Fruit fly (Drosophila melanogaster) whole organism, embryonic: Measurements from ENCODE around the gene Ir40a.

Source experiments
- Antp ChIP-seq: fragments of 200-800 bp; sonication (Bioruptor generic); optimal IDR thresholded peaks from 3 replicates; lab custom pipeline; 2016; ENCODE audit warnings: missing biosample characterization, missing genetic modification characterization
- B-H1 ChIP-seq: fragments of 200-800 bp; sonication (Bioruptor generic); IDR thresholded peaks from 3 replicates; pipeline ENCODE4 v1.3.6; 2022; ENCODE audit warnings: missing biosample characterization, missing genetic modification characterization
- CG10462 ChIP-seq: fragments of 200-800 bp; sonication (Bioruptor generic); optimal IDR thresholded peaks from 2 replicates; lab custom pipeline; 2016; ENCODE audit warnings: missing biosample characterization, missing genetic modification characterization
- CG12104 ChIP-seq: fragments of 200-800 bp; sonication (Bioruptor generic); optimal IDR thresholded peaks from 3 replicates; lab custom pipeline; 2016; ENCODE audit warnings: missing biosample characterization, missing genetic modification characterization
- CG12769 ChIP-seq: fragments of 200-800 bp; sonication (Bioruptor generic); optimal IDR thresholded peaks from 2 replicates; lab custom pipeline; 2019; ENCODE audit warnings: missing biosample characterization, mild to moderate bottlenecking, missing genetic modification characterization, moderate library complexity
- CG18262 ChIP-seq: fragments of 200-800 bp; optimal IDR thresholded peaks from 3 replicates; lab custom pipeline; 2019; ENCODE audit warnings: missing biosample characterization, mild to moderate bottlenecking, missing genetic modification characterization, moderate library complexity
- CG2199 ChIP-seq: fragments of 200-800 bp; sonication (Bioruptor generic); IDR thresholded peaks from 3 replicates; pipeline ENCODE4 v1.3.6; 2022; ENCODE audit warnings: missing biosample characterization, missing genetic modification characterization
- CG2712 ChIP-seq: fragments of 200-800 bp; optimal IDR thresholded peaks from 3 replicates; lab custom pipeline; 2019; ENCODE audit warnings: missing biosample characterization, mild to moderate bottlenecking, missing genetic modification characterization, moderate library complexity
- CG34376 ChIP-seq: fragments of 200-800 bp; sonication (Bioruptor generic); optimal IDR thresholded peaks from 2 replicates; lab custom pipeline; 2018; ENCODE audit warnings: missing biosample characterization, mild to moderate bottlenecking, missing genetic modification characterization
- CG5245 ChIP-seq: fragments of 200-800 bp; sonication (Bioruptor generic); optimal IDR thresholded peaks from 3 replicates; lab custom pipeline; 2016; ENCODE audit warnings: missing biosample characterization, missing genetic modification characterization
- CG6683 ChIP-seq: fragments of 200-800 bp; sonication (Bioruptor generic); optimal IDR thresholded peaks from 2 replicates; lab custom pipeline; 2017; ENCODE audit warnings: missing biosample characterization, mild to moderate bottlenecking, missing genetic modification characterization, missing genetic modification reagents
- CG8388 ChIP-seq: fragments of 200-800 bp; sonication (Bioruptor generic); optimal IDR thresholded peaks from 2 replicates; lab custom pipeline; 2019; ENCODE audit warnings: missing biosample characterization, mild to moderate bottlenecking, missing genetic modification characterization, moderate library complexity
- D19A ChIP-seq: fragments of 200-800 bp; optimal IDR thresholded peaks from 3 replicates; lab custom pipeline; 2019; ENCODE audit warnings: missing biosample characterization, mild to moderate bottlenecking, missing genetic modification characterization, moderate library complexity
- D19B ChIP-seq: fragments of 200-800 bp; sonication (Bioruptor generic); optimal IDR thresholded peaks from 2 replicates; lab custom pipeline; 2017; ENCODE audit warnings: missing biosample characterization, mild to moderate bottlenecking, missing genetic modification characterization
- Deaf1 ChIP-seq: fragments of 200-800 bp; optimal IDR thresholded peaks from 3 replicates; lab custom pipeline; 2019; ENCODE audit warnings: missing biosample characterization, mild to moderate bottlenecking, missing genetic modification characterization, moderate library complexity
- Doc2 ChIP-seq: fragments of 200-800 bp; sonication (Bioruptor generic); IDR thresholded peaks from 2 replicates; pipeline ENCODE4 v1.3.6; 2022; ENCODE audit warnings: missing biosample characterization, missing genetic modification characterization
- Ets65A ChIP-seq: fragments of 200-800 bp; sonication (Bioruptor generic); peaks from one replicate; lab custom pipeline; 2016; ENCODE audit warnings: missing biosample characterization, missing genetic modification characterization
- Med ChIP-seq: fragments of 200-800 bp; sonication (Bioruptor generic); peaks from one replicate; lab custom pipeline; 2016; ENCODE audit warnings: missing biosample characterization, missing genetic modification characterization, mild to moderate bottlenecking, inconsistent platforms, moderate library complexity
- Mes4 ChIP-seq: fragments of 200-800 bp; sonication (Bioruptor generic); optimal IDR thresholded peaks from 2 replicates; lab custom pipeline; 2016; ENCODE audit warnings: missing biosample characterization, missing genetic modification characterization
- Myb ChIP-seq: fragments of 200-800 bp; sonication (Bioruptor generic); optimal IDR thresholded peaks from 2 replicates; lab custom pipeline; 2016; ENCODE audit warnings: missing biosample characterization, missing genetic modification characterization
- Trl ChIP-seq, 3 experiments: fragments of >200 bp in 2 of 3; fragments of 200-800 bp in 1 of 3; sonication (Bioruptor generic) in 1 of 3; optimal IDR thresholded peaks; 2 replicates in 1 of 3; 3 replicates in 2 of 3; lab custom pipeline; 2016 to 2017; ENCODE audit warnings: missing biosample characterization in 1 of 3, missing genetic modification characterization in 1 of 3
- ac ChIP-seq: fragments of 200-800 bp; sonication (Bioruptor generic); optimal IDR thresholded peaks from 3 replicates; lab custom pipeline; 2017; ENCODE audit warnings: missing biosample characterization, mild to moderate bottlenecking, missing genetic modification characterization
- danr ChIP-seq: fragments of 200-800 bp; sonication (Bioruptor generic); IDR thresholded peaks from 2 replicates; pipeline ENCODE4 v1.3.6; 2022; ENCODE audit warnings: missing biosample characterization, missing genetic modification characterization
- exex ChIP-seq: fragments of 200-800 bp; sonication (Bioruptor generic); optimal IDR thresholded peaks from 4 replicates; lab custom pipeline; 2018; ENCODE audit warnings: missing biosample characterization, mild to moderate bottlenecking, missing genetic modification characterization, moderate library complexity
- grn ChIP-seq: fragments of 200-800 bp; sonication (Bioruptor generic); optimal IDR thresholded peaks from 3 replicates; lab custom pipeline; 2017; ENCODE audit warnings: missing biosample characterization, missing genetic modification characterization
- inv ChIP-seq: fragments of 200-800 bp; sonication (Bioruptor generic); IDR thresholded peaks from 2 replicates; pipeline ENCODE4 v1.3.6; 2022; ENCODE audit warnings: missing biosample characterization, missing genetic modification characterization; ENCODE audit not compliant: partially characterized antibody
- mirr ChIP-seq: fragments of 200-800 bp; sonication (Bioruptor generic); optimal IDR thresholded peaks from 3 replicates; lab custom pipeline; 2018; ENCODE audit warnings: missing biosample characterization, mild to moderate bottlenecking, missing genetic modification characterization
- nau ChIP-seq: fragments of 200-800 bp; sonication (Bioruptor generic); optimal IDR thresholded peaks from 3 replicates; lab custom pipeline; 2017; ENCODE audit warnings: missing biosample characterization, mild to moderate bottlenecking, missing genetic modification characterization, missing genetic modification reagents
- nerfin-1 ChIP-seq: fragments of 200-800 bp; sonication (Bioruptor generic); optimal IDR thresholded peaks from 3 replicates; lab custom pipeline; 2019; ENCODE audit warnings: missing biosample characterization, mild to moderate bottlenecking, missing genetic modification characterization, moderate library complexity
- sd ChIP-seq: fragments of 200-800 bp; sonication (Bioruptor generic); optimal IDR thresholded peaks from 3 replicates; lab custom pipeline; 2018; ENCODE audit warnings: missing biosample characterization, mild to moderate bottlenecking, missing genetic modification characterization, moderate library complexity
- sisA ChIP-seq: fragments of 200-800 bp; sonication (Bioruptor generic); IDR thresholded peaks from 2 replicates; pipeline ENCODE4 v1.3.6; 2022; ENCODE audit warnings: missing biosample characterization, missing genetic modification characterization
- sob ChIP-seq: fragments of 200-800 bp; sonication (Bioruptor generic); IDR thresholded peaks from 2 replicates; pipeline ENCODE4 v1.3.6; 2022; ENCODE audit warnings: missing biosample characterization, missing genetic modification characterization
- sug ChIP-seq: fragments of 200-800 bp; optimal IDR thresholded peaks from 2 replicates; lab custom pipeline; 2019; ENCODE audit warnings: missing biosample characterization, mild to moderate bottlenecking, missing genetic modification characterization, moderate library complexity
- vfl ChIP-seq: fragments of 200-800 bp; sonication (Bioruptor generic); optimal IDR thresholded peaks from 2 replicates; lab custom pipeline; 2016; ENCODE audit warnings: missing biosample characterization, missing genetic modification characterization

Ir40a gene

DNA sequence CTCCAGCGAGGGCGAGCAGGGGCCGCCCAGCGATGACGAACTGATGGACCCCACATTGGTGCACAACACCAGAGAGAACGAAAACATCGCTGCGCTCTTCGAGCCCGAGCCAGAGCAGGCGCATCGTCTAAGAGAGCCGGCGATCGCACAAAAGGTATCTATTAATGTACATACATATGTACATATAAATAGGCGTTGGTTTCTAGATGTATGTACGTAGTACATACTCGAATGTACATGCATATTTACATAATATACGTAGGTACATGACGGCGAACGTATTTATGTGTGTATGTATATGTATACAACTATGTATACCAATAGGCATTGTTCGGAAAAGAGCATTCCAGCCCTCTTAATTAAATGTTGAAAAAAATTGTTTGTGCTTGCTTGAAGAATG, 70.0 kb downstream of the Ir40a start (continued):
- TF ChIP-seq sisA = no peak
- no peak for TF ChIP-seq CG12104
- peak; percentile 41 for TF ChIP-seq CG34376
- TF ChIP-seq nerfin-1 (tag; lab: Kevin White, UChicago) = peak; percentile 64
- TF ChIP-seq Doc2 (GFP tag; lab: Robert Waterston, UW) = no peak
- peak; percentile 15 for TF ChIP-seq CG6683 (GFP tag; lab: Kevin White, UChicago)
- TF ChIP-seq Mes4 (GFP tag; lab: Kevin White, UChicago) = no peak
- peak; percentile 41 for TF ChIP-seq CG18262 (tag; lab: Kevin White, UChicago)
- peak; percentile 54 for TF ChIP-seq nau (GFP tag; lab: Kevin White, UChicago)
- no peak for TF ChIP-seq CG5245 (GFP tag; lab: Kevin White, UChicago)
- TF ChIP-seq vfl (GFP tag; lab: Kevin White, UChicago) = no peak
- no peak for TF ChIP-seq inv (GFP tag; lab: Robert Waterston, UW)
- TF ChIP-seq danr (GFP tag; lab: Robert Waterston, UW) = 0 out of 2 replicates have a peak, but pooled peaks have one; percentile 10
- TF ChIP-seq B-H1 (GFP tag; lab: Robert Waterston, UW) = peak; percentile 16; the same call in 1 of the 3 replicates
- no peak for TF ChIP-seq ac (GFP tag; lab: Kevin White, UChicago)
- TF ChIP-seq, all 482 proteins: peak for 85

DNA sequence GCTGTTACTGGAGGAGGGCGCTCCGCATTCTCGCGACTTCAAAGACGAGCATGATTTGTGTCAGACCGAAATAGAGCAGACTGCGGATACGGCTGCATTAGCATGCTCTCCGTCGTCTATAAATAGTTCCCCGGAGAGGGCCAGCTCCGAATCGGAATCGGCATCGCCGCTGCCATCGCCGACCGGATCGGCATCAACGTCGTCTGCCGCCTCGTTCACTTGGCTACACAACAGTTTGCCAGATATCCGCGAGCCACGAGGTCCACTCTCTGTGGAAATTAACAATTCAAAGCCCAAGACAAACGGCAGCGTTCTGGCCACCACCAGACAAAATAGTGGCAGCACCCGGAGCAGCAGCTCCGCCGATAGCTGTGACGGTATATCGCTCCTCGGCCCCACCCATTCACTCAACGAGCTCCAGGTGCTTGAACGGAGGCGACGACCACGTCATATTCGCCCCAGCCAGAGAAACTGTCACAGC, 71.4 kb downstream of the Ir40a start:
- TF ChIP-seq Antp (no peak), sd (peak; percentile 29), Med (peak; percentile 62), Myb (no peak), Ets65A (GFP tag; lab: Kevin White, UChicago) (peak; percentile 87), Trl (optimal IDR thresholded peaks at IDR 0.05; lab: Kevin White, UChicago) (peak in 1 of 2 experiments; percentile 11), Trl (GFP tag; optimal IDR thresholded peaks at IDR 0.05; lab: Kevin White, UChicago) (no peak), Deaf1 (tag; lab: Kevin White, UChicago) (peak; percentile 91), CG12769 (tag; lab: Kevin White, UChicago) (peak; percentile 55), sob (GFP tag; lab: Robert Waterston, UW) (0 out of 2 replicates have a peak, but pooled peaks have one; percentile 12)
- TF ChIP-seq, all 482 proteins: peak for 7

DNA sequence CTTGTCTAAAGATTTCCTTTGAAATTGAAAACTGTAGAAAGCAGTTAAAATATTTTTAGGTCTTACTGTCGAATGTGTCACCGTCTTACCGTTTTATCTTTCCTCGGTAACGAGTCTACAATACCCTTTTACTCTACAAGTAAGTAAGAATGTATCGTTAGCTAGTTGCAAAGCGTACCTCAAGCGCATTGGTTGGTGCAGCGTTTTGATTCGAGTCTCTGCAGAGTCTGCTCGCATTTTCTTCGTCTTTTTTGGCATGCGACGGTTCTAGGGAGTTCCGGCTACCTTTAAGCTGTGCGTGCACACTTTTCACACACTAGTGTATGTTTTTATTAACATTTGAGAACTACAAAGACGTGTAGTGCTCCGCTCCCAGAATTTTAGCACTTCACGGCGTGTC, 74.2 kb downstream of the Ir40a start:
- TF ChIP-seq sug (tag; lab: Kevin White, UChicago) (no peak), CG10462 (GFP tag; lab: Kevin White, UChicago) (no peak), mirr (peak; percentile 17), grn (GFP tag; lab: Kevin White, UChicago) (peak; percentile 9), CG8388 (peak; percentile 76), CG34376 (peak; percentile 24), D19B (GFP tag; lab: Kevin White, UChicago) (peak; percentile 31), CG2712 (tag; lab: Kevin White, UChicago) (no peak), sd (peak; percentile 0), CG2199 (GFP tag; lab: Robert Waterston, UW) (peak; percentile 90), D19A (peak; percentile 26), exex (peak; percentile 9)
